Fruit fly (Drosophila melanogaster) whole organism, pupa: ENCODE measurements around the gene CG7781.

Experiments
- CG15710 ChIP-seq: fragments of 200-800 bp; sonication (Bioruptor generic); optimal IDR thresholded peaks from 2 replicates; lab custom pipeline; 2018; ENCODE audit warnings: missing biosample characterization, mild to moderate bottlenecking, missing genetic modification characterization, moderate library complexity
- CG34367 ChIP-seq: fragments of 200-800 bp; sonication (Bioruptor generic); optimal IDR thresholded peaks from 2 replicates; lab custom pipeline; 2018; ENCODE audit warnings: missing biosample characterization, mild to moderate bottlenecking, missing genetic modification characterization
- CG4496 ChIP-seq: fragments of 200-800 bp; sonication (Bioruptor generic); IDR thresholded peaks from 3 replicates; pipeline ENCODE4 v1.3.6; 2022; ENCODE audit warnings: missing biosample characterization, missing genetic modification characterization
- CG8301 ChIP-seq: fragments of 200-800 bp; sonication (Bioruptor generic); optimal IDR thresholded peaks from 2 replicates; lab custom pipeline; 2018; ENCODE audit warnings: missing biosample characterization, mild to moderate bottlenecking, missing genetic modification characterization
- CG9948 ChIP-seq: fragments of 200-800 bp; sonication (Bioruptor generic); optimal IDR thresholded peaks from 2 replicates; lab custom pipeline; 2018; ENCODE audit warnings: missing biosample characterization, mild to moderate bottlenecking, missing genetic modification characterization, moderate library complexity
- Ets98B ChIP-seq: fragments of 200-800 bp; sonication (Bioruptor generic); IDR thresholded peaks from 2 replicates; pipeline ENCODE4 v1.3.6; 2022; ENCODE audit warnings: missing biosample characterization, missing genetic modification characterization

dm6 chr2L:8292159-8292887, 32.9 kb downstream of the CG7781 start:
- TF ChIP-seq CG34367 (tag; lab: Kevin White, UChicago) = peak; percentile 43
- TF ChIP-seq CG4496 = peak; percentile 91
- TF ChIP-seq Ets98B (GFP tag; lab: Robert Waterston, UW) = peak; percentile 95
- peak; percentile 53 for TF ChIP-seq CG9948
- peak; percentile 81 for TF ChIP-seq CG8301 (tag; lab: Kevin White, UChicago)
- TF ChIP-seq CG15710 (tag; lab: Kevin White, UChicago) = peak; percentile 50
